Worm (Caenorhabditis elegans): ENCODE data around the gene T11F9.21.

T11F9.21 gene

ce11 chrV:11531831-11532534 lies 39.4 kb downstream of the T11F9.21 start:
- TF ChIP-seq nhr-23 (tag; optimal IDR thresholded peaks at IDR 0.05) (peak; percentile 28), fkh-2 (tag; optimal IDR thresholded peaks at IDR 0.05) (no peak), ceh-82 (tag; optimal IDR thresholded peaks at IDR 0.05) (no peak), aly-2 (tag; optimal IDR thresholded peaks at IDR 0.05) (no peak), egl-5 (tag; optimal IDR thresholded peaks at IDR 0.05) (peak; percentile 21), pqm-1 (tag; optimal IDR thresholded peaks at IDR 0.05) (peak; percentile 81), eor-1 (tag; optimal IDR thresholded peaks at IDR 0.05) (no peak), lin-39 (tag; optimal IDR thresholded peaks at IDR 0.05) (peak; percentile 42), nhr-25 (tag; optimal IDR thresholded peaks at IDR 0.05) (peak; percentile 95), ztf-4 (tag; optimal IDR thresholded peaks at IDR 0.05) (peak; percentile 18), elt-1 (tag; optimal IDR thresholded peaks at IDR 0.05) (peak; percentile 58), lsy-12 (tag; optimal IDR thresholded peaks at IDR 0.05) (peak; percentile 58), daf-12 (tag; optimal IDR thresholded peaks at IDR 0.05) (no peak), mml-1 (tag; optimal IDR thresholded peaks at IDR 0.05) (no peak), elt-2 (tag; optimal IDR thresholded peaks at IDR 0.05) (peak; percentile 88), mdl-1 (tag; optimal IDR thresholded peaks at IDR 0.05) (peak; percentile 77), unc-39 (tag; optimal IDR thresholded peaks at IDR 0.05) (no peak), skn-1 (tag; optimal IDR thresholded peaks at IDR 0.05) (peak; percentile 73), nhr-237 (tag; optimal IDR thresholded peaks at IDR 0.05) (no peak), sea-2 (GFP tag; optimal IDR thresholded peaks at IDR 0.05) (no peak), ztf-11 (tag; optimal IDR thresholded peaks at IDR 0.05) (no peak), egl-27 (tag; optimal IDR thresholded peaks at IDR 0.05) (peak; percentile 85), pha-4 (tag; optimal IDR thresholded peaks at IDR 0.05) (peak; percentile 96), fkh-10 (GFP tag; optimal IDR thresholded peaks at IDR 0.05) (no peak), ceh-9 (tag; optimal IDR thresholded peaks at IDR 0.05) (no peak), elt-3 (tag; optimal IDR thresholded peaks at IDR 0.05) (peak in 1 of 3 experiments; percentile 43), jun-1 (tag; optimal IDR thresholded peaks at IDR 0.05) (peak; percentile 82), R02D3.7 (tag; optimal IDR thresholded peaks at IDR 0.05) (no peak), nfya-1 (tag; optimal IDR thresholded peaks at IDR 0.05; ENCODE audit: insufficient read depth) (peak; percentile 52), ceh-28 (tag; optimal IDR thresholded peaks at IDR 0.05) (peak; percentile 35), unc-62 (GFP tag; optimal IDR thresholded peaks at IDR 0.05) (peak; percentile 62), zag-1 (tag; optimal IDR thresholded peaks at IDR 0.05) (no peak), snpc-4 (tag; optimal IDR thresholded peaks at IDR 0.05) (peak; percentile 36), nhr-43 (tag; optimal IDR thresholded peaks at IDR 0.05; ENCODE audit: poor library complexity, severe bottlenecking) (peak; percentile 70), tbx-2 (tag; optimal IDR thresholded peaks at IDR 0.05) (peak; percentile 54)

- TF ChIP-seq ceh-28 (tag; optimal IDR thresholded peaks at IDR 0.05) = no peak
- TF ChIP-seq egl-27 (tag; optimal IDR thresholded peaks at IDR 0.05) = no peak
- no peak for TF ChIP-seq nhr-43 (tag; optimal IDR thresholded peaks at IDR 0.05; ENCODE audit: poor library complexity, severe bottlenecking)
- no peak for TF ChIP-seq ama-1 (optimal IDR thresholded peaks at IDR 0.05)
- TF ChIP-seq ztf-4 (tag; optimal IDR thresholded peaks at IDR 0.05) = no peak
- TF ChIP-seq pha-4 (tag; optimal IDR thresholded peaks at IDR 0.05) = no peak
- no peak for TF ChIP-seq nhr-28 (tag; optimal IDR thresholded peaks at IDR 0.05)
- TF ChIP-seq nhr-25 (tag; optimal IDR thresholded peaks at IDR 0.05) = no peak
- TF ChIP-seq nhr-237 (tag; optimal IDR thresholded peaks at IDR 0.05) = no peak
- TF ChIP-seq fos-1 (tag; optimal IDR thresholded peaks at IDR 0.05) = no peak
- TF ChIP-seq aly-2 (tag; optimal IDR thresholded peaks at IDR 0.05) = no peak
- TF ChIP-seq pqm-1 (tag; optimal IDR thresholded peaks at IDR 0.05) = no peak
- TF ChIP-seq fkh-10 (GFP tag; optimal IDR thresholded peaks at IDR 0.05) = no peak
Observed at ce11 chrV:11532535-11532853, 39.9 kb downstream of the T11F9.21 start.

ce11 chrV:11532964-11533363 lies 40.4 kb downstream of the T11F9.21 start:
- peak; percentile 53 for TF ChIP-seq elt-1 (tag; optimal IDR thresholded peaks at IDR 0.05)
- no peak for TF ChIP-seq snpc-4 (tag; optimal IDR thresholded peaks at IDR 0.05)
- peak; percentile 5 for TF ChIP-seq egl-27 (tag; optimal IDR thresholded peaks at IDR 0.05)
- peak; percentile 7 for TF ChIP-seq tbx-2 (tag; optimal IDR thresholded peaks at IDR 0.05)
- peak; percentile 81 for TF ChIP-seq nhr-23 (tag; optimal IDR thresholded peaks at IDR 0.05)
- no peak for TF ChIP-seq zag-1 (tag; optimal IDR thresholded peaks at IDR 0.05)
- TF ChIP-seq nhr-43 (tag; optimal IDR thresholded peaks at IDR 0.05; ENCODE audit: poor library complexity, severe bottlenecking) = peak; percentile 60
- no peak for TF ChIP-seq ceh-9 (tag; optimal IDR thresholded peaks at IDR 0.05)
- TF ChIP-seq nhr-25 (tag; optimal IDR thresholded peaks at IDR 0.05) = peak; percentile 95
